Worm (Caenorhabditis elegans): Measurements from ENCODE around the gene ZK892.5.

ZK892.5 gene

DNA sequence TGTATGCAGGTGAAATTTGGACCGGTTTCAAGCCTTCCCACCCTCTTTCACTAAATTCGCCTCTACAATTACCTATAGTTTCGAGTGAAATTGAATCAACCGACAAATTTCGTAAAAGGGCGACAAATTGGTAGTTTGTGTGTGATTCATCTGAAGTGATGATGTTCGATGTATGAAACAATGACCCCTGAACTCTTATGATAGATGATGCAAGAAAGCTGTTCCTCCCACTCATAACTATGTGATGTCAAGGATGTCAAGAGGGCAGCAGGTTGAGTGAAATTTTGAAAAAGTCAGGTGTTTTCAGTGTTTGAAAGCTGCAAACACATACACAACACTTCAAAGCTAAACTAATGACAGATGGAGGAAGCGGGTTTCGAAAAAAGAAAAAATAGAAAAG, 4.5 kb downstream of the ZK892.5 start:
- no peak for TF ChIP-seq cebp-1 (GFP tag; IDR thresholded peaks at IDR 0.05)
- TF ChIP-seq cebp-1 (tag; optimal IDR thresholded peaks at IDR 0.05) = peak; percentile 5
- 0 out of 2 replicates have a peak, but pooled peaks have one; percentile 16 for TF ChIP-seq Y56A3A.18 (GFP tag; IDR thresholded peaks at IDR 0.05)
- TF ChIP-seq nhr-90 (tag; optimal IDR thresholded peaks at IDR 0.05) = no peak

DNA sequence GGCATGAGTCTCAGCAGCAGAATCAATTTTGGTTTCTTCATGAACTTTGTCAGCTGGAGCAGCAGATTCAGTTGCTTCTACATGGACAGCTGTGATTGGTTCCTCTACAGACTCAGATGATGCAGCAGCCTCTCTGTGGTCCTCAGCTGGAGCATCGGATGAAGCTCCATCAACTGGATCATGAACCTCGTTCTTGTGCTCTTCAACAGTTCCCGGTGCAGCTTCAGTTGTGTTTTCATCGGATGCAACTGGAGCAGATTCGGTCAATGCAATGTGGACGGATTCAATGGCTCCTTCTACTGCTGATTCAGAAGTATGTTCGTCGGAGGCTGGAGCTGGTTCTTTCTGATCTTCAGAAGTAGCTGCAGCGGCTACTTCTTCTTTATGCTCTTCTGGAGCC, 6.4 kb downstream of the ZK892.5 start:
- no peak for TF ChIP-seq sea-2 (GFP tag; IDR thresholded peaks at IDR 0.05)
- no peak for TF ChIP-seq F37B4.10 (GFP tag; IDR thresholded peaks at IDR 0.05)
- TF ChIP-seq aptf-3 (GFP tag; IDR thresholded peaks at IDR 0.05) = no peak
- no peak for TF ChIP-seq bed-1 (GFP tag; IDR thresholded peaks at IDR 0.05)
- TF ChIP-seq tbp1 (GFP tag; optimal IDR thresholded peaks at IDR 0.05) = no peak
- TF ChIP-seq nfya-2 (GFP tag; IDR thresholded peaks at IDR 0.05) = no peak
- TF ChIP-seq ceh-27 (GFP tag; optimal IDR thresholded peaks at IDR 0.05) = no peak
- TF ChIP-seq nhr-90 (tag; optimal IDR thresholded peaks at IDR 0.05) = no peak

DNA sequence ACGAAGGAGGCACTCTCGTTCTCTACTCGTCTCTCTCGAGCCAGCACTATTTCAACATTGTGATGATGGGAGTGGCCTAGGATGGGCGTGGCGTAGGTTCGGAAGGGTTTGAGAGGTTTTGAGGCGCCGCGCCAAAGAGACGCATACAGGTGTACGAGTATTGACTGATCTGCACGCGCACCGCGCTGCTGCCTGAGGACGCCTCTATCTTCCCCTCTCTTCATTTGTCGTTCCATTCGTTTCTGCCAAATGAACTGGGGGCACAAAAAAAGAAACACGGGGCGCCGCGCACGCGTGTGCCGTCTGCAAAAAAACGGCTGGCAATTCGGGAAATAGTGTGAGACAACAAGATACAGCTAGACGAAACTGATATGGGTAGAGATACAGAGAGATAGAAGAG, 8.0 kb downstream of the ZK892.5 start, which contains the start of gene lec-2:
Gene lec-2 (minus strand): TSS at position 171 of the 400 bp plus-strand sequence.
- TF ChIP-seq K12H6.12 (tag; optimal IDR thresholded peaks at IDR 0.05) (peak; percentile 20), madf-3 (GFP tag; IDR thresholded peaks at IDR 0.05) (no peak), Y79H2A.3 (GFP tag; conservative IDR thresholded peaks at IDR 0.05) (no peak), zfh-2 (GFP tag; conservative IDR thresholded peaks at IDR 0.05) (peak; percentile 88), atf-7 (tag; optimal IDR thresholded peaks at IDR 0.05) (peak; percentile 25), let-607 (tag; optimal IDR thresholded peaks at IDR 0.05) (no peak), somi-1 (GFP tag; optimal IDR thresholded peaks at IDR 0.05) (peak; percentile 68), ztf-26 (tag; optimal IDR thresholded peaks at IDR 0.05) (peak; percentile 43), snpc-4 (GFP tag; optimal IDR thresholded peaks at IDR 0.05) (no peak), snpc-4 (tag; optimal IDR thresholded peaks at IDR 0.05) (no peak), B0336.3 (GFP tag; IDR thresholded peaks at IDR 0.05) (peak; percentile 46; the same call in 1 of the 2 replicates), egrh-3 (GFP tag; IDR thresholded peaks at IDR 0.05) (peak; percentile 13; the same call in 1 of the 2 replicates), dox-1 (GFP tag; IDR thresholded peaks at IDR 0.05) (peak; percentile 25; the same call in 1 of the 2 replicates), ama-1 (optimal IDR thresholded peaks at IDR 0.05) (peak; percentile 26), ama-1 (GFP tag; optimal IDR thresholded peaks at IDR 0.05) (no peak), K11D2.4 (GFP tag; IDR thresholded peaks at IDR 0.05) (peak; percentile 69; the same call in 1 of the 2 replicates), ztf-3 (GFP tag; optimal IDR thresholded peaks at IDR 0.05) (peak; percentile 0), mes-4 (tag; optimal IDR thresholded peaks at IDR 0.05) (no peak), chd-7 (tag; optimal IDR thresholded peaks at IDR 0.05) (peak; percentile 58), nfyb-1 (GFP tag; IDR thresholded peaks at IDR 0.05) (0 out of 2 replicates have a peak, but pooled peaks have one; percentile 65), F33H1.4 (GFP tag; IDR thresholded peaks at IDR 0.05) (no peak), die-1 (tag; optimal IDR thresholded peaks at IDR 0.05) (peak; percentile 12), lin-26 (GFP tag; IDR thresholded peaks at IDR 0.05) (peak; percentile 63), Y56A3A.18 (GFP tag; IDR thresholded peaks at IDR 0.05) (no peak), hlh-26 (GFP tag; conservative IDR thresholded peaks at IDR 0.05) (no peak), ztf-25 (GFP tag; IDR thresholded peaks at IDR 0.05) (no peak), madf-8 (GFP tag; conservative IDR thresholded peaks at IDR 0.05) (no peak), attf-5 (GFP tag; optimal IDR thresholded peaks at IDR 0.05) (peak; percentile 33), ceh-79 (tag; optimal IDR thresholded peaks at IDR 0.05) (no peak), F49E8.2 (tag; optimal IDR thresholded peaks at IDR 0.05; ENCODE audit: insufficient read depth) (no peak), cebp-1 (GFP tag; IDR thresholded peaks at IDR 0.05) (no peak), cebp-1 (tag; optimal IDR thresholded peaks at IDR 0.05) (peak; percentile 33), hmg-1.2 (GFP tag; IDR thresholded peaks at IDR 0.05) (peak; percentile 42; the same call in 1 of the 2 replicates), let-526 (GFP tag; IDR thresholded peaks at IDR 0.05) (no peak), mcd-1 (GFP tag; IDR thresholded peaks at IDR 0.05) (peak; percentile 36; the same call in 1 of the 2 replicates), repo-1 (tag; optimal IDR thresholded peaks at IDR 0.05) (no peak), lin-40 (tag; optimal IDR thresholded peaks at IDR 0.05) (peak; percentile 63)

Data from whole organism, young adult.